Worm (Caenorhabditis elegans) whole organism, L4/young adult: ENCODE measurements around the gene cnk-1.

Experiments used
- W03F9.2 ChIP-seq: fragments of 150-350 bp; optimal IDR thresholded peaks from 2 replicates; lab custom pipeline; 2014; ENCODE audit warnings: missing biosample characterization, missing genetic modification characterization
- him-1 ChIP-seq: sonication (generic microtip); optimal IDR thresholded peaks from 2 replicates; lab custom pipeline; 2016; ENCODE audit warnings: missing genotype, missing genetic modification reagents, missing genetic modification characterization, missing compliant biosample characterization

DNA sequence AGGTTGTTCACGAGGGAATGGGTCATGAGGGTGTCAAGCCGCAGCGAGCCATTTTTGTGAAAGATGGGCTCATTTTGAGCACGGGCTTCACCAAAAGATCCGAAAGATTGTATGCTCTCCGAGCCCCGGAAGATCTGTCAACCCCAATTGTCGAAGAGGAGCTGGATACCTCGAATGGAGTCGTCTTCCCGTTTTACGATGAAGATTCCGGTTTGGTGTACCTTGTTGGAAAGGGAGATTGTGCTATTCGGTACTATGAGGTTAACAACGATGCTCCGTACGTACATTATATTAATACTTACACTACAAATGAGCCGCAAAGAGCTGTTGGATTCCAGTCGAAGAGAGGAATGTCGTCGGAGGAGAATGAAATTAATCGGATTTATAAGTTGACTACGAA, 19.9 kb upstream of the cnk-1 start:
- TF ChIP-seq him-1 (tag; lab: Kevin White, UChicago) (no peak), W03F9.2 (tag; lab: Kevin White, UChicago) (no peak)
